Worm (Caenorhabditis elegans) whole organism, L2 larva: ENCODE data around the gene C18D4.12.

Experiments
- F13H6.1 ChIP-seq: sonication (generic microtip); optimal IDR thresholded peaks from 2 replicates; lab custom pipeline; 2016; ENCODE audit warnings: missing genetic modification characterization, missing compliant biosample characterization
- Y55F3AM.14 ChIP-seq: fragments of 200-800 bp; sonication (Bioruptor generic); optimal IDR thresholded peaks from 2 replicates; lab custom pipeline; 2018; ENCODE audit warnings: mild to moderate bottlenecking, missing genetic modification characterization, missing compliant biosample characterization
- ZK546.5 ChIP-seq: sonication (generic microtip); optimal IDR thresholded peaks from 2 replicates; lab custom pipeline; 2017; ENCODE audit warnings: missing biosample characterization, missing genetic modification characterization
- alr-1 ChIP-seq: fragments of 150-350 bp; optimal IDR thresholded peaks from 2 replicates; lab custom pipeline; 2014; ENCODE audit warnings: missing biosample characterization, missing genetic modification characterization
- aly-2 ChIP-seq: fragments of 150-350 bp; optimal IDR thresholded peaks from 2 replicates; lab custom pipeline; 2014; ENCODE audit warnings: missing biosample characterization, missing genetic modification characterization
- blmp-1 ChIP-seq: sonication (generic microtip); optimal IDR thresholded peaks from 2 replicates; lab custom pipeline; 2017; ENCODE audit warnings: missing genetic modification characterization, mild to moderate bottlenecking, missing compliant biosample characterization, antibody characterized with exemption, moderate library complexity; ENCODE audit not compliant: insufficient read depth
- ceh-16 ChIP-seq: fragments of 150-350 bp; optimal IDR thresholded peaks from 2 replicates; lab custom pipeline; 2014; ENCODE audit warnings: missing biosample characterization, missing genetic modification characterization
- ceh-82 ChIP-seq: fragments of 150-350 bp; optimal IDR thresholded peaks from 2 replicates; lab custom pipeline; 2014; ENCODE audit warnings: missing biosample characterization, missing genetic modification characterization
- crh-2 ChIP-seq: sonication (generic microtip); optimal IDR thresholded peaks from 2 replicates; lab custom pipeline; 2017; ENCODE audit warnings: missing biosample characterization, missing genetic modification characterization
- egl-27 ChIP-seq: sonication (generic microtip); optimal IDR thresholded peaks from 3 replicates; lab custom pipeline; 2017; ENCODE audit warnings: missing biosample characterization, missing genetic modification reagents, missing genetic modification characterization
- elt-1 ChIP-seq: fragments of 150-350 bp; optimal IDR thresholded peaks from 2 replicates; lab custom pipeline; 2014; ENCODE audit warnings: missing biosample characterization, missing genetic modification characterization
- elt-3 ChIP-seq: sonication (generic microtip); optimal IDR thresholded peaks from 2 replicates; lab custom pipeline; 2017; ENCODE audit warnings: missing biosample characterization, missing genetic modification characterization
- fos-1 ChIP-seq: fragments of 150-350 bp; optimal IDR thresholded peaks from 2 replicates; lab custom pipeline; 2014; ENCODE audit warnings: missing biosample characterization, missing genetic modification characterization
- gmeb-1 ChIP-seq: fragments of 150-350 bp; optimal IDR thresholded peaks from 2 replicates; lab custom pipeline; 2014; ENCODE audit warnings: missing biosample characterization, missing genetic modification characterization
- lin-11 ChIP-seq: fragments of 150-350 bp; sonication (generic microtip); optimal IDR thresholded peaks from 2 replicates; lab custom pipeline; 2014; ENCODE audit warnings: missing biosample characterization, missing genetic modification characterization, inconsistent platforms, mixed read lengths
- lin-13 ChIP-seq: fragments of 150-350 bp; optimal IDR thresholded peaks from 2 replicates; lab custom pipeline; 2014; ENCODE audit warnings: missing biosample characterization, missing genetic modification reagents, missing genetic modification characterization
- lin-39 ChIP-seq: fragments of 150-350 bp; optimal IDR thresholded peaks from 2 replicates; lab custom pipeline; 2014; ENCODE audit warnings: missing biosample characterization, missing genetic modification reagents, missing genetic modification characterization
- mab-5 ChIP-seq: fragments of 150-350 bp; optimal IDR thresholded peaks from 2 replicates; lab custom pipeline; 2014; ENCODE audit warnings: missing biosample characterization, missing genetic modification characterization
- nhr-10 ChIP-seq: sonication (generic microtip); optimal IDR thresholded peaks from 2 replicates; lab custom pipeline; 2017; ENCODE audit warnings: missing biosample characterization, missing genetic modification characterization
- nhr-12 ChIP-seq: fragments of 150-350 bp; optimal IDR thresholded peaks from 2 replicates; lab custom pipeline; 2014; ENCODE audit warnings: missing biosample characterization, missing genetic modification characterization
- nhr-129 ChIP-seq: fragments of 150-350 bp; optimal IDR thresholded peaks from 2 replicates; lab custom pipeline; 2014; ENCODE audit warnings: missing biosample characterization, missing genetic modification characterization
- nhr-21 ChIP-seq: fragments of 150-350 bp; optimal IDR thresholded peaks from 2 replicates; lab custom pipeline; 2014; ENCODE audit warnings: missing biosample characterization, missing genetic modification characterization
- nhr-237 ChIP-seq: fragments of 150-350 bp; optimal IDR thresholded peaks from 2 replicates; lab custom pipeline; 2014; ENCODE audit warnings: missing biosample characterization, missing genetic modification characterization
- nhr-77 ChIP-seq: fragments of 150-350 bp; optimal IDR thresholded peaks from 2 replicates; lab custom pipeline; 2014; ENCODE audit warnings: missing biosample characterization, missing genetic modification characterization
- peb-1 ChIP-seq: fragments of 150-350 bp; optimal IDR thresholded peaks from 2 replicates; lab custom pipeline; 2014; ENCODE audit warnings: missing biosample characterization, missing genetic modification characterization
- sem-4 ChIP-seq: fragments of 150-350 bp; optimal IDR thresholded peaks from 2 replicates; lab custom pipeline; 2014; ENCODE audit warnings: missing biosample characterization, missing genetic modification reagents, missing genetic modification characterization
- skn-1 ChIP-seq: sonication (generic microtip); optimal IDR thresholded peaks from 2 replicates; lab custom pipeline; 2017; ENCODE audit warnings: missing biosample characterization, missing genetic modification characterization
- sma-9 ChIP-seq, 2 experiments: fragments of 150-350 bp in 1 of 2; sonication (generic microtip) in 1 of 2; optimal IDR thresholded peaks; 2 replicates each; lab custom pipeline; 2014 to 2016; ENCODE audit warnings: missing genetic modification characterization in 2 of 2, mild to moderate bottlenecking in 1 of 2, missing biosample characterization in 1 of 2, missing compliant biosample characterization in 1 of 2, missing genetic modification reagents in 1 of 2, moderate library complexity in 1 of 2
- snpc-4 ChIP-seq: fragments of 150-350 bp; optimal IDR thresholded peaks from 2 replicates; lab custom pipeline; 2014; ENCODE audit warnings: missing biosample characterization, missing genetic modification characterization
- unc-39 ChIP-seq: fragments of 150-350 bp; optimal IDR thresholded peaks from 2 replicates; lab custom pipeline; 2014; ENCODE audit warnings: missing biosample characterization, missing genetic modification characterization
- unc-55 ChIP-seq: fragments of 150-350 bp; sonication (generic microtip); optimal IDR thresholded peaks from 3 replicates; lab custom pipeline; 2014; ENCODE audit warnings: missing biosample characterization, missing genetic modification reagents, missing genetic modification characterization
- unc-62 ChIP-seq: fragments of 150-350 bp; optimal IDR thresholded peaks from 2 replicates; lab custom pipeline; 2014; ENCODE audit warnings: missing biosample characterization, missing genetic modification reagents, missing genetic modification characterization
- zag-1 ChIP-seq: fragments of 150-350 bp; optimal IDR thresholded peaks from 2 replicates; lab custom pipeline; 2014; ENCODE audit warnings: missing biosample characterization, missing genetic modification characterization
- ztf-1 ChIP-seq: fragments of 200-800 bp; sonication (Bioruptor generic); conservative IDR thresholded peaks from 2 replicates; pipeline ENCODE4 v1.3.6; 2022; ENCODE audit warnings: missing genetic modification characterization, missing compliant biosample characterization
- ztf-11 ChIP-seq: sonication (generic microtip); optimal IDR thresholded peaks from 2 replicates; lab custom pipeline; 2017; ENCODE audit warnings: missing biosample characterization, missing genetic modification characterization

The C18D4.12 gene

ce11 chrV:17533200-17533599, 2.8 kb upstream of the C18D4.12 start:
- no peak for TF ChIP-seq nhr-129 (tag; lab: Kevin White, UChicago)
- TF ChIP-seq ceh-82 (tag; lab: Kevin White, UChicago): no peak
- TF ChIP-seq nhr-12 (tag; lab: Kevin White, UChicago): no peak
- TF ChIP-seq alr-1 (tag; lab: Kevin White, UChicago): no peak
- TF ChIP-seq fos-1 (tag; lab: Kevin White, UChicago): no peak
- no peak for TF ChIP-seq sma-9 (GFP tag; optimal IDR thresholded peaks at IDR 0.05; lab: Kevin White, UChicago)
- TF ChIP-seq sma-9 (tag; optimal IDR thresholded peaks at IDR 0.05; lab: Kevin White, UChicago): no peak
- TF ChIP-seq lin-11 (tag; lab: Kevin White, UChicago): no peak
- no peak for TF ChIP-seq lin-39
- TF ChIP-seq nhr-237 (tag; lab: Kevin White, UChicago): no peak
- TF ChIP-seq egl-27 (tag; lab: Kevin White, UChicago): no peak
- TF ChIP-seq mab-5 (tag; lab: Kevin White, UChicago): no peak
- TF ChIP-seq ZK546.5 (tag; lab: Kevin White, UChicago): no peak
- no peak for TF ChIP-seq aly-2 (tag; lab: Kevin White, UChicago)
- TF ChIP-seq snpc-4 (tag; lab: Kevin White, UChicago): no peak
- TF ChIP-seq gmeb-1: no peak
- TF ChIP-seq elt-3 (tag; lab: Kevin White, UChicago): no peak
- TF ChIP-seq ztf-1 (GFP tag; lab: Robert Waterston, UW): no peak

- TF ChIP-seq lin-11 (tag; lab: Kevin White, UChicago) (no peak), nhr-10 (tag; lab: Kevin White, UChicago) (no peak), elt-1 (tag; lab: Kevin White, UChicago) (no peak), sem-4 (tag; lab: Kevin White, UChicago) (no peak), mab-5 (tag; lab: Kevin White, UChicago) (no peak), crh-2 (tag; lab: Kevin White, UChicago) (no peak), nhr-12 (tag; lab: Kevin White, UChicago) (no peak), alr-1 (tag; lab: Kevin White, UChicago) (no peak), zag-1 (tag; lab: Kevin White, UChicago) (no peak), unc-39 (tag; lab: Kevin White, UChicago) (no peak)
These were observed 2.3 kb upstream of the C18D4.12 start, which contains the start of gene C18D4.3 for ce11 chrV:17532686-17533085. TSS of gene C18D4.3 (minus strand) at chrV:17532786.

DNA sequence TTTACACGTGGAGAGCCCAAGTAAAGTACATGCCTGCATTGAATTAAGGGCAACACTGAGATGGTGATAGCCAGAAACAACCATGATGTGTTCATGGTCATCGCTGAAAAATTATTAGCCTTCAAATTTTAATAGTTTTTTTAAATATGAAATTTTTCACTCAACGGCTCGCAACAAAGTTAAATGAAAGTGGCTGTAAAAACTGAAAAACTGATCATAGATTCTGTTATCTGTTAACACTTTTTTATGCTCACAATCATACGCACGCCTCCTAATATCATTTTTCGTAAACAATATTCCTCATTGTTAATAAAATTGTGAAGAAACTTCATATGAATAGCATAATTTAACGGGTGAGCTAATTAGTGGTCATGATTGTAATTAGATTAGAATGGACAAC, 1.0 kb upstream of the C18D4.12 start, which contains the start of gene C18D4.4:
Gene C18D4.4 (minus strand): TSS at position 101 of the 400 bp plus-strand sequence.
- TF ChIP-seq elt-1 (tag; lab: Kevin White, UChicago) (no peak), unc-39 (tag; lab: Kevin White, UChicago) (no peak), unc-62 (no peak), gmeb-1 (no peak), fos-1 (tag; lab: Kevin White, UChicago) (no peak), ztf-11 (no peak), ztf-1 (GFP tag; lab: Robert Waterston, UW) (no peak), F13H6.1 (no peak), alr-1 (tag; lab: Kevin White, UChicago) (no peak), blmp-1 (tag; lab: Kevin White, UChicago) (no peak), unc-55 (GFP tag; lab: Kevin White, UChicago) (no peak), peb-1 (tag; lab: Kevin White, UChicago) (no peak), aly-2 (tag; lab: Kevin White, UChicago) (no peak), nhr-21 (no peak), nhr-77 (no peak), ceh-82 (tag; lab: Kevin White, UChicago) (no peak)

ce11 chrV:17527729-17528128, 2.7 kb downstream of the C18D4.12 start, which contains the start of gene srz-90:
TSS of gene srz-90 (plus strand) at chrV:17528029.
- TF ChIP-seq nhr-12 (tag; lab: Kevin White, UChicago): no peak
- TF ChIP-seq skn-1 (tag; lab: Kevin White, UChicago): no peak
- no peak for TF ChIP-seq nhr-77
- TF ChIP-seq elt-3 (tag; lab: Kevin White, UChicago): no peak
- TF ChIP-seq F13H6.1: no peak
- TF ChIP-seq fos-1 (tag; lab: Kevin White, UChicago): no peak
- no peak for TF ChIP-seq lin-13 (GFP tag; lab: Kevin White, UChicago)
- TF ChIP-seq Y55F3AM.14 (GFP tag; lab: Kevin White, UChicago): no peak
- TF ChIP-seq nhr-10 (tag; lab: Kevin White, UChicago): no peak
- no peak for TF ChIP-seq ceh-16 (tag; lab: Kevin White, UChicago)
